Worm (Caenorhabditis elegans) whole organism, L3 larva: ENCODE data around the gene F58G1.3.

ENCODE experiments used
- elt-2 ChIP-seq: sonication (generic microtip); optimal IDR thresholded peaks from 2 replicates; lab custom pipeline; 2016; ENCODE audit warnings: missing genetic modification reagents, mild to moderate bottlenecking, missing genetic modification characterization, missing compliant biosample characterization
- lsy-12 ChIP-seq: sonication (generic microtip); optimal IDR thresholded peaks from 2 replicates; lab custom pipeline; 2016; ENCODE audit warnings: mild to moderate bottlenecking, missing genetic modification characterization, missing compliant biosample characterization
- nfya-1 ChIP-seq: sonication (generic microtip); optimal IDR thresholded peaks from 2 replicates; lab custom pipeline; 2017; ENCODE audit warnings: missing genetic modification characterization, mild to moderate bottlenecking, missing compliant biosample characterization, antibody characterized with exemption, moderate library complexity; ENCODE audit not compliant: insufficient read depth

The F58G1.3 gene

ce11 chrII:12878071-12878668 lies 50.0 kb downstream of the F58G1.3 start, which contains the start of gene gsy-1:
Gene gsy-1 (minus strand): TSS chrII:12878121.
- TF ChIP-seq elt-2: no peak
- peak; percentile 35 for TF ChIP-seq lsy-12 (tag; lab: Kevin White, UChicago)
- peak; percentile 75 for TF ChIP-seq nfya-1 (tag; lab: Kevin White, UChicago)
